Worm (Caenorhabditis elegans) whole organism, mixed stage, embryonic: Measurements from ENCODE around the gene tsg-101.

ENCODE experiments used
- blmp-1 ChIP-seq: fragments of 150-350 bp; optimal IDR thresholded peaks from 2 replicates; lab custom pipeline; 2014; ENCODE audit warnings: missing biosample characterization, missing genetic modification characterization
- elt-3 ChIP-seq: fragments of 150-350 bp; optimal IDR thresholded peaks from 2 replicates; lab custom pipeline; 2014; ENCODE audit warnings: missing biosample characterization, missing genetic modification characterization
- hlh-1 ChIP-seq: fragments of 150-350 bp; optimal IDR thresholded peaks from 2 replicates; lab custom pipeline; 2014; ENCODE audit warnings: missing biosample characterization, missing genetic modification reagents, missing genetic modification characterization
- lin-13 ChIP-seq: fragments of 150-350 bp; optimal IDR thresholded peaks from 2 replicates; lab custom pipeline; 2014; ENCODE audit warnings: missing biosample characterization, missing genetic modification characterization
- lin-32 ChIP-seq: fragments of 200-800 bp; sonication (Bioruptor generic); optimal IDR thresholded peaks from 2 replicates; lab custom pipeline; 2018; ENCODE audit warnings: mild to moderate bottlenecking, missing genetic modification characterization, missing compliant biosample characterization
- nhr-12 ChIP-seq: fragments of 150-350 bp; optimal IDR thresholded peaks from 2 replicates; lab custom pipeline; 2014; ENCODE audit warnings: missing biosample characterization, missing genetic modification characterization
- nhr-237 ChIP-seq: fragments of 150-350 bp; optimal IDR thresholded peaks from 2 replicates; lab custom pipeline; 2014; ENCODE audit warnings: missing biosample characterization, missing genetic modification characterization
- pha-4 ChIP-seq: fragments of 150-350 bp; optimal IDR thresholded peaks from 2 replicates; lab custom pipeline; 2018; ENCODE audit warnings: missing biosample characterization, missing genetic modification reagents, missing genetic modification characterization
- sem-2 ChIP-seq: fragments of 200-800 bp; sonication (Bioruptor generic); optimal IDR thresholded peaks from 2 replicates; lab custom pipeline; 2018; ENCODE audit warnings: mild to moderate bottlenecking, missing genetic modification characterization, missing compliant biosample characterization
- snpc-4 ChIP-seq: fragments of 150-350 bp; optimal IDR thresholded peaks from 2 replicates; lab custom pipeline; 2014; ENCODE audit warnings: missing biosample characterization, missing genetic modification characterization
- unc-39 ChIP-seq: fragments of 150-350 bp; optimal IDR thresholded peaks from 2 replicates; lab custom pipeline; 2014; ENCODE audit warnings: missing biosample characterization, missing genetic modification characterization
- unc-62 ChIP-seq: fragments of 150-350 bp; optimal IDR thresholded peaks from 2 replicates; lab custom pipeline; 2014; ENCODE audit warnings: missing biosample characterization, missing genetic modification reagents, missing genetic modification characterization
- ztf-11 ChIP-seq: fragments of 150-350 bp; optimal IDR thresholded peaks from 2 replicates; lab custom pipeline; 2014; ENCODE audit warnings: missing biosample characterization, missing genetic modification characterization

- TF ChIP-seq nhr-237 (tag; lab: Kevin White, UChicago) (no peak), unc-62 (GFP tag; lab: Kevin White, UChicago) (no peak), lin-32 (GFP tag; lab: Kevin White, UChicago) (no peak), pha-4 (no peak), elt-3 (tag; lab: Kevin White, UChicago) (no peak), ztf-11 (tag; lab: Kevin White, UChicago) (no peak), unc-39 (tag; lab: Kevin White, UChicago) (no peak), sem-2 (GFP tag; lab: Kevin White, UChicago) (no peak), snpc-4 (tag; lab: Kevin White, UChicago) (no peak), nhr-12 (no peak), blmp-1 (tag; lab: Kevin White, UChicago) (no peak), lin-13 (tag; lab: Kevin White, UChicago) (no peak), hlh-1 (tag; lab: Kevin White, UChicago) (no peak)
Observed at ce11 chrIV:3539253-3539652, 24.9 kb upstream of the tsg-101 start.
